Worm (Caenorhabditis elegans) whole organism, L2 larva: ENCODE measurements around the gene F11G11.13.
"Not testable (repeated sequence)": the region's sequence is repeated elsewhere in the genome, so short reads cannot be mapped to it uniquely, and the experiment has no call there.

ENCODE experiments used
- C34F6.9 ChIP-seq: fragments of 150-350 bp; optimal IDR thresholded peaks from 2 replicates; lab custom pipeline; 2014; ENCODE audit warnings: missing biosample characterization, missing genetic modification characterization
- F13H6.1 ChIP-seq: sonication (generic microtip); optimal IDR thresholded peaks from 2 replicates; lab custom pipeline; 2016; ENCODE audit warnings: missing genetic modification characterization, missing compliant biosample characterization
- ZK546.5 ChIP-seq: sonication (generic microtip); optimal IDR thresholded peaks from 2 replicates; lab custom pipeline; 2017; ENCODE audit warnings: missing biosample characterization, missing genetic modification characterization
- alr-1 ChIP-seq: fragments of 150-350 bp; optimal IDR thresholded peaks from 2 replicates; lab custom pipeline; 2014; ENCODE audit warnings: missing biosample characterization, missing genetic modification characterization
- aly-2 ChIP-seq: fragments of 150-350 bp; optimal IDR thresholded peaks from 2 replicates; lab custom pipeline; 2014; ENCODE audit warnings: missing biosample characterization, missing genetic modification characterization
- ama-1 ChIP-seq: fragments of 150-350 bp; optimal IDR thresholded peaks from 2 replicates; lab custom pipeline; 2018; ENCODE audit warnings: inconsistent platforms
- blmp-1 ChIP-seq: sonication (generic microtip); optimal IDR thresholded peaks from 2 replicates; lab custom pipeline; 2017; ENCODE audit warnings: missing genetic modification characterization, mild to moderate bottlenecking, missing compliant biosample characterization, antibody characterized with exemption, moderate library complexity; ENCODE audit not compliant: insufficient read depth
- dmd-4 ChIP-seq: sonication (generic microtip); optimal IDR thresholded peaks from 2 replicates; lab custom pipeline; 2017; ENCODE audit warnings: missing biosample characterization, missing genetic modification characterization
- egl-27 ChIP-seq: sonication (generic microtip); optimal IDR thresholded peaks from 3 replicates; lab custom pipeline; 2017; ENCODE audit warnings: missing biosample characterization, missing genetic modification reagents, missing genetic modification characterization
- elt-3 ChIP-seq: sonication (generic microtip); optimal IDR thresholded peaks from 2 replicates; lab custom pipeline; 2017; ENCODE audit warnings: missing biosample characterization, missing genetic modification characterization
- fos-1 ChIP-seq: fragments of 150-350 bp; optimal IDR thresholded peaks from 2 replicates; lab custom pipeline; 2014; ENCODE audit warnings: missing biosample characterization, missing genetic modification characterization
- gmeb-1 ChIP-seq: fragments of 150-350 bp; optimal IDR thresholded peaks from 2 replicates; lab custom pipeline; 2014; ENCODE audit warnings: missing biosample characterization, missing genetic modification characterization
- lin-11 ChIP-seq: fragments of 150-350 bp; sonication (generic microtip); optimal IDR thresholded peaks from 2 replicates; lab custom pipeline; 2014; ENCODE audit warnings: missing biosample characterization, missing genetic modification characterization, inconsistent platforms, mixed read lengths
- lin-39 ChIP-seq: fragments of 150-350 bp; optimal IDR thresholded peaks from 2 replicates; lab custom pipeline; 2014; ENCODE audit warnings: missing biosample characterization, missing genetic modification reagents, missing genetic modification characterization
- lsy-2 ChIP-seq, 2 experiments: fragments of 150-350 bp in 1 of 2; sonication (generic microtip) in 1 of 2; optimal IDR thresholded peaks; 2 replicates each; lab custom pipeline; 2014 to 2017; ENCODE audit warnings: missing biosample characterization in 2 of 2, missing genetic modification characterization in 2 of 2
- mab-5 ChIP-seq: fragments of 150-350 bp; optimal IDR thresholded peaks from 2 replicates; lab custom pipeline; 2014; ENCODE audit warnings: missing biosample characterization, missing genetic modification characterization
- mbf-1 ChIP-seq: sonication (generic microtip); optimal IDR thresholded peaks from 2 replicates; lab custom pipeline; 2017; ENCODE audit warnings: missing biosample characterization, missing genetic modification characterization
- nhr-10 ChIP-seq: sonication (generic microtip); optimal IDR thresholded peaks from 2 replicates; lab custom pipeline; 2017; ENCODE audit warnings: missing biosample characterization, missing genetic modification characterization
- nhr-12 ChIP-seq: fragments of 150-350 bp; optimal IDR thresholded peaks from 2 replicates; lab custom pipeline; 2014; ENCODE audit warnings: missing biosample characterization, missing genetic modification characterization
- nhr-129 ChIP-seq: fragments of 150-350 bp; optimal IDR thresholded peaks from 2 replicates; lab custom pipeline; 2014; ENCODE audit warnings: missing biosample characterization, missing genetic modification characterization
- nhr-21 ChIP-seq: fragments of 150-350 bp; optimal IDR thresholded peaks from 2 replicates; lab custom pipeline; 2014; ENCODE audit warnings: missing biosample characterization, missing genetic modification characterization
- nhr-23 ChIP-seq: fragments of 150-350 bp; optimal IDR thresholded peaks from 2 replicates; lab custom pipeline; 2014; ENCODE audit warnings: missing biosample characterization, missing genetic modification reagents, missing genetic modification characterization
- nhr-237 ChIP-seq: fragments of 150-350 bp; optimal IDR thresholded peaks from 2 replicates; lab custom pipeline; 2014; ENCODE audit warnings: missing biosample characterization, missing genetic modification characterization
- nhr-25 ChIP-seq: fragments of 150-350 bp; sonication (generic microtip); optimal IDR thresholded peaks from 3 replicates; lab custom pipeline; 2014; ENCODE audit warnings: missing biosample characterization, missing genetic modification characterization
- peb-1 ChIP-seq: fragments of 150-350 bp; optimal IDR thresholded peaks from 2 replicates; lab custom pipeline; 2014; ENCODE audit warnings: missing biosample characterization, missing genetic modification characterization
- sem-4 ChIP-seq: fragments of 150-350 bp; optimal IDR thresholded peaks from 2 replicates; lab custom pipeline; 2014; ENCODE audit warnings: missing biosample characterization, missing genetic modification reagents, missing genetic modification characterization
- skn-1 ChIP-seq: sonication (generic microtip); optimal IDR thresholded peaks from 2 replicates; lab custom pipeline; 2017; ENCODE audit warnings: missing biosample characterization, missing genetic modification characterization
- sma-3 ChIP-seq: sonication (generic microtip); optimal IDR thresholded peaks from 2 replicates; lab custom pipeline; 2016; ENCODE audit warnings: missing genetic modification reagents, missing genetic modification characterization, missing compliant biosample characterization
- snpc-4 ChIP-seq: fragments of 150-350 bp; optimal IDR thresholded peaks from 2 replicates; lab custom pipeline; 2014; ENCODE audit warnings: missing biosample characterization, missing genetic modification characterization
- unc-39 ChIP-seq: fragments of 150-350 bp; optimal IDR thresholded peaks from 2 replicates; lab custom pipeline; 2014; ENCODE audit warnings: missing biosample characterization, missing genetic modification characterization
- unc-55 ChIP-seq: fragments of 150-350 bp; sonication (generic microtip); optimal IDR thresholded peaks from 3 replicates; lab custom pipeline; 2014; ENCODE audit warnings: missing biosample characterization, missing genetic modification reagents, missing genetic modification characterization
- unc-62 ChIP-seq: fragments of 150-350 bp; optimal IDR thresholded peaks from 2 replicates; lab custom pipeline; 2014; ENCODE audit warnings: missing biosample characterization, missing genetic modification reagents, missing genetic modification characterization
- ztf-1 ChIP-seq: fragments of 200-800 bp; sonication (Bioruptor generic); conservative IDR thresholded peaks from 2 replicates; pipeline ENCODE4 v1.3.6; 2022; ENCODE audit warnings: missing genetic modification characterization, missing compliant biosample characterization
- ztf-4 ChIP-seq: fragments of 150-350 bp; optimal IDR thresholded peaks from 2 replicates; lab custom pipeline; 2014; ENCODE audit warnings: missing biosample characterization, missing genetic modification characterization

F11G11.13 gene

DNA sequence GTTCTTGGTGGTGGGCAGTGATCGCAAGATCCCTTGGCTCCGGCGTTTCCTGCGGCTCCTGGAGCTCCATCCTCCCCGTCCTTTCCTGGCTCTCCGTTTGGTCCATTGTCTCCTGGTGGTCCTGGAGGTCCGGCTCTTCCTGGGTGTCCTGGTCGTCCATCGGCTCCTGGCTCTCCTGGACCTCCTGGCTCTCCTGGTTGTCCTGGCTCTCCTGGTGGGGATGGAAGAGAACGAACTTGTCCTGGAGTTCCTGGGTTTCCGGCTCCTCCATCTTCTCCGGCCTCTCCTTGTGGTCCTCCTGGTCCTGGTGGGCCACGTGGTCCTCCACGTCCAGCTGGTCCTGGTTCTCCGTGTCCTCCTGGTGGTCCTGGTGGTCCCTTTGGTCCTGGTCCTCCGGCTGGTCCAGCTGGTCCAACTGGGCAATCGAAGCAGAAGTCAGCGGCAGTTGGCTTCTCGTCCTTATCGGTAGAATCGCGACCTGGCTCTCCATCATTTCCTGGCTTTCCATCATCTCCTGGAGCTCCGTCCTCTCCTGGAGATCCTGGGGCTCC, 6.1 kb downstream of the F11G11.13 start:
- TF ChIP-seq nhr-23 (no peak), skn-1 (no peak), F13H6.1 (no peak), nhr-12 (no peak), gmeb-1 (tag; lab: Kevin White, UChicago) (no peak), aly-2 (no peak), ZK546.5 (tag; lab: Kevin White, UChicago) (no peak), ztf-1 (GFP tag; lab: Robert Waterston, UW) (no peak), mab-5 (tag; lab: Kevin White, UChicago) (no peak), blmp-1 (tag; lab: Kevin White, UChicago) (no peak), nhr-129 (no peak), sem-4 (tag; lab: Kevin White, UChicago) (no peak)

DNA sequence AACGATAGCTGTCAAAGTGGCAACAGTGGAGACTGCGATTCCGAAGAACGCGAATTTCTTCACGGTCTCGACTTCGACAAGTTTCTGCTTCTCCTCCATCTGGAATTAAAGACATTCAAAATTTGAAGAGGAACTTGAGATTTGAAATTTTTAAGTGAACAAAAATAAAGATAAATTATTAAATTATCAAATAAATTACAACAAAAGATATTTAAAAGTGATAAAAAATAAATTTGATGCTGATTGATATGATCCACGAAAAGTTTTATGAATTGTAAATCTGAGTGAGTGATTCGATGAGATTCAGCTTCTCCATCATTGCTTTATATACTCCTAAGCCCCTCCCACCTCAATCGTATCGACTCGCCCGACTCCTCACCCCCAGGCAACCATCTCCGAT, 8.5 kb downstream of the F11G11.13 start, which contains the start of gene col-17:
TSS of gene col-17 (minus strand) at position 101 of the 400 bp plus-strand sequence.
- TF ChIP-seq snpc-4 (tag; lab: Kevin White, UChicago) (no peak), peb-1 (tag; lab: Kevin White, UChicago) (no peak), ztf-1 (GFP tag; lab: Robert Waterston, UW) (no peak), F13H6.1 (no peak), sma-3 (GFP tag; lab: Kevin White, UChicago) (no peak), ZK546.5 (tag; lab: Kevin White, UChicago) (no peak), sem-4 (tag; lab: Kevin White, UChicago) (no peak), nhr-25 (tag; lab: Kevin White, UChicago) (no peak), unc-55 (no peak), nhr-237 (tag; lab: Kevin White, UChicago) (no peak), nhr-12 (no peak), dmd-4 (no peak), lin-11 (tag; lab: Kevin White, UChicago) (no peak), mab-5 (tag; lab: Kevin White, UChicago) (no peak), C34F6.9 (no peak), lin-39 (tag; lab: Kevin White, UChicago) (no peak), lsy-2 (tag; optimal IDR thresholded peaks at IDR 0.05; lab: Kevin White, UChicago) (no peak), unc-39 (no peak), ztf-4 (tag; lab: Kevin White, UChicago) (no peak)

DNA sequence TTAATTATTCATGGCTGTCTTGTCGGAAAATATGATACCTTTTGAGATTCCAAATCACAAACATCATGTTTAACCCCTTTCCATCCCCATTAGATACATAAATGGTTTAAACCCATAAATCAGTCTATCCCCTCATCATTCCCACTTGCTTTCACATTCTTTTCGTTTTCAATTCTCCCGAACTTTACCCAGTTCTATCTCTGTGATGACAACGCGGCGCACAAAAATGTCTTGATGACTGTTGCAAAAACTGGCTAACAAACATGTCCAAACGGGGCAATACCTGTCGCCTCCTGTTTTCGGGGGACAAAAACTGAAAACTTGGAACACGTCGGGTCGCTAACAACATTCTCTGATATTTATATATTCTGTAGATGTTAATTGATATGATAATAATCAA, 9.9 kb downstream of the F11G11.13 start:
- TF ChIP-seq blmp-1 (tag; lab: Kevin White, UChicago) (peak; percentile 67), nhr-21 (tag; lab: Kevin White, UChicago) (peak; percentile 84), C34F6.9 (no peak), ama-1 (lab: Kevin White, UChicago) (peak; percentile 81), elt-3 (peak; percentile 41), sma-3 (GFP tag; lab: Kevin White, UChicago) (no peak), unc-62 (GFP tag; lab: Kevin White, UChicago) (peak; percentile 56), nhr-25 (tag; lab: Kevin White, UChicago) (peak; percentile 47), fos-1 (tag; lab: Kevin White, UChicago) (peak; percentile 27), alr-1 (tag; lab: Kevin White, UChicago) (no peak), nhr-10 (tag; lab: Kevin White, UChicago) (no peak)
- TF ChIP-seq, all 48 proteins: peak for 7

DNA sequence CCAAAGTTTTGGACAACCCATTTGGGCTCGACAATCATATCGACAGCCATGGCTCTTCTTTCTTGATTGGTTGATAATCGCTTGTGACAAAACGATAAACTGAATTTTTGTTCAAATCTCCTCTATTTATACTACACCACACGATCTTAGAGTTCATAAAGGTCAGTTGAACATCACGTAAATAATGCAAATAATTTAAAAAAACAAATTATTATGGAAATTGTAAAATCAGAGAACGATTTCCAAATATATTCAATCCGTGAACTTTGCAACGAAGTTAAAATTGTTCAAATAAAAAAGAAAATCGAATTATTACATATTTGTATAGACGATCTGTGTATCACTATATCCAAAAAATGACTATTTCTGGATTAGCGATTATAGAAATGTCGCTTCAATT, 12.6 kb downstream of the F11G11.13 start, which contains the start of the genes mpst-4 and F11G11.14:
TSS of gene mpst-4 (minus strand) at position 101 of the 400 bp plus-strand sequence.
TSS of gene F11G11.14 (plus strand) at position 325 of the 400 bp plus-strand sequence.
- TF ChIP-seq mbf-1 (tag; lab: Kevin White, UChicago) (no peak), nhr-237 (tag; lab: Kevin White, UChicago) (no peak), nhr-25 (tag; lab: Kevin White, UChicago) (no peak), gmeb-1 (tag; lab: Kevin White, UChicago) (no peak), egl-27 (tag; lab: Kevin White, UChicago) (no peak)
- TF ChIP-seq, all 48 proteins: peak for 0

DNA sequence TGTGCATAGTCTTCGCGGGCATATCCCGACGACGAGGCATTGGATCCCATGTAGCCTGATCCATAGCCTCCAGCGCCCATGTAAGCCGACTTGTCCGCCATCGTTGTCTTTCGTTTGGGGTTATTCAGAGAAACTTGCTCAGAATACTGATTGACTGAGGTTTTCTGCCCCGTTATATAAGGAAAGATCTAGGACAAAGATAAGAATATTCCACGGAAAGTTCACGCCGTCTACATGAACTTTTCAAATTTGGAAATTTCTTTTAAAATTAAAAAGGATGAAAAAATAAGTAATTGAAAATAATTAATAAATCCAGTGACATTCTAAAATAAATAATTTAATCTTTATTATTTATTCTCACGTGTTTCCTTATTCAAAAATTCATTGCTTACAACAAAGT, 15.7 kb downstream of the F11G11.13 start, which contains the start of the genes nspd-5 and F11G11.4:
TSS of gene nspd-5 (minus strand) at position 101 of the 400 bp plus-strand sequence.
TSS of gene F11G11.4 (plus strand) at position 335 of the 400 bp plus-strand sequence.
- TF ChIP-seq sem-4 (tag; lab: Kevin White, UChicago); dmd-4; nhr-25 (tag; lab: Kevin White, UChicago): not testable (repeated sequence)
